Worm (Caenorhabditis elegans): ENCODE data around the gene cox-5A.
A peak's percentile ranks its signal among the peaks of the same experiment; 100 is the strongest.

DNA sequence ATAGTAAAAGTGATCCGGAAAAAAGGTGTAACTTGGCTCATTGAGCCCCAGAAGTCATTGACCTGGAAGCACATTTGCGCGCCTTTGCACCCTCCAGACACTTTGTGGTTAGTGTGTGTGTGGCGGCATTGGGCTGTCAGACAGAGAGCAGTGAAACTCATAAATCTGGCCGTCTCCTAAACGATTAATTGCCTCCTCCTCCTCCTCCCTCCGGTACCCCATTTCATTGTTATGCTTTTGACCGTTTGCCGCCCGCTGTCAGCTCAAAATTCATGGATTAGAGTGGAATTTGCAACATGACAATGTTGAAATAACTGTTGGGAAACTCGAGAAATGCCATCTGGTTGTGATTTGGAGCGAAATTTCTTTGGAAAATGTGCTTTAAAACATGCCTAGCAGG, 1.2 kb upstream of the cox-5A start:
- TF ChIP-seq ceh-45 (GFP tag; IDR thresholded peaks at IDR 0.05) (no peak), K09A11.1 (tag; optimal IDR thresholded peaks at IDR 0.05; ENCODE audit: insufficient read depth) (no peak), pros-1 (tag; optimal IDR thresholded peaks at IDR 0.05) (no peak), ceh-14 (tag; optimal IDR thresholded peaks at IDR 0.05) (no peak), nfya-1 (tag; optimal IDR thresholded peaks at IDR 0.05) (no peak), lin-11 (tag; optimal IDR thresholded peaks at IDR 0.05) (no peak), unc-55 (GFP tag; optimal IDR thresholded peaks at IDR 0.05) (peak; percentile 77), madf-2 (tag; optimal IDR thresholded peaks at IDR 0.05) (no peak), Y22D7AL.16 (tag; optimal IDR thresholded peaks at IDR 0.05) (no peak)
